Fruit fly (Drosophila melanogaster) whole organism, embryonic: ENCODE data around the gene Ciz1.

ENCODE experiments used
- B-H2 ChIP-seq: fragments of 200-800 bp; sonication (Bioruptor generic); optimal IDR thresholded peaks from 2 replicates; lab custom pipeline; 2018; ENCODE audit warnings: missing biosample characterization, mild to moderate bottlenecking, missing genetic modification characterization
- CG10565 ChIP-seq: fragments of 200-800 bp; sonication (Bioruptor generic); optimal IDR thresholded peaks from 3 replicates; lab custom pipeline; 2016; ENCODE audit warnings: missing biosample characterization, mild to moderate bottlenecking, missing genetic modification characterization
- CG10979 ChIP-seq: fragments of 200-800 bp; sonication (Bioruptor generic); optimal IDR thresholded peaks from 2 replicates; lab custom pipeline; 2018; ENCODE audit warnings: missing biosample characterization, mild to moderate bottlenecking, missing genetic modification characterization, moderate library complexity
- CG11456 ChIP-seq: fragments of 200-800 bp; sonication (Bioruptor generic); IDR thresholded peaks from 3 replicates; pipeline ENCODE4 v1.3.6; 2022; ENCODE audit warnings: missing biosample characterization, missing genetic modification characterization
- CG11695 ChIP-seq: fragments of 200-800 bp; sonication (Bioruptor generic); IDR thresholded peaks from 3 replicates; pipeline ENCODE4 v1.3.6; 2022; ENCODE audit warnings: missing biosample characterization, missing genetic modification characterization
- CG12942 ChIP-seq: fragments of 200-800 bp; sonication (Bioruptor generic); optimal IDR thresholded peaks from 3 replicates; lab custom pipeline; 2016; ENCODE audit warnings: missing biosample characterization, missing genetic modification characterization
- CG15696 ChIP-seq: fragments of 200-800 bp; sonication (Bioruptor generic); optimal IDR thresholded peaks from 2 replicates; lab custom pipeline; 2019; ENCODE audit warnings: missing biosample characterization, mild to moderate bottlenecking, missing genetic modification characterization, moderate library complexity
- CG1602 ChIP-seq: fragments of 200-800 bp; sonication (Bioruptor generic); optimal IDR thresholded peaks from 3 replicates; lab custom pipeline; 2016; ENCODE audit warnings: missing biosample characterization, missing genetic modification characterization
- CG17802 ChIP-seq: fragments of 200-800 bp; sonication (Bioruptor generic); optimal IDR thresholded peaks from 2 replicates; lab custom pipeline; 2018; ENCODE audit warnings: missing biosample characterization, mild to moderate bottlenecking, missing genetic modification characterization, moderate library complexity
- CG2712 ChIP-seq: fragments of 200-800 bp; optimal IDR thresholded peaks from 3 replicates; lab custom pipeline; 2019; ENCODE audit warnings: missing biosample characterization, mild to moderate bottlenecking, missing genetic modification characterization, moderate library complexity
- CG3995 ChIP-seq: fragments of 200-800 bp; sonication (Bioruptor generic); optimal IDR thresholded peaks from 3 replicates; lab custom pipeline; 2016; ENCODE audit warnings: missing biosample characterization, missing genetic modification characterization
- CG7745 ChIP-seq: fragments of 200-800 bp; sonication (Bioruptor generic); optimal IDR thresholded peaks from 2 replicates; lab custom pipeline; 2018; ENCODE audit warnings: missing biosample characterization, mild to moderate bottlenecking, missing genetic modification characterization, moderate library complexity
- CG8478 ChIP-seq: fragments of >200 bp; optimal IDR thresholded peaks from 2 replicates; lab custom pipeline; 2018
- CG9817 ChIP-seq: fragments of 200-800 bp; sonication (Bioruptor generic); optimal IDR thresholded peaks from 2 replicates; lab custom pipeline; 2018; ENCODE audit warnings: missing biosample characterization, mild to moderate bottlenecking, missing genetic modification characterization, moderate library complexity
- CoRest ChIP-seq: fragments of 200-800 bp; sonication (Bioruptor generic); optimal IDR thresholded peaks from 3 replicates; lab custom pipeline; 2018; ENCODE audit warnings: missing biosample characterization, mild to moderate bottlenecking, missing genetic modification characterization, moderate library complexity
- Dek ChIP-seq: fragments of 200-800 bp; sonication (Bioruptor generic); optimal IDR thresholded peaks from 3 replicates; lab custom pipeline; 2019; ENCODE audit warnings: missing biosample characterization, mild to moderate bottlenecking, missing genetic modification characterization, moderate library complexity
- Dll ChIP-seq: fragments of 200-800 bp; sonication (Bioruptor generic); IDR thresholded peaks from 4 replicates; pipeline ENCODE4 v1.3.6; 2022; ENCODE audit warnings: missing biosample characterization, missing genetic modification characterization; ENCODE audit not compliant: partially characterized antibody
- E2f2 ChIP-seq: fragments of 200-800 bp; sonication (Bioruptor generic); IDR thresholded peaks from 2 replicates; pipeline ENCODE4 v1.3.6; 2022; ENCODE audit warnings: missing biosample characterization, missing genetic modification characterization
- Gug ChIP-seq: fragments of 200-800 bp; sonication (Bioruptor generic); IDR thresholded peaks from 4 replicates; pipeline ENCODE4 v1.3.6; 2022; ENCODE audit warnings: missing biosample characterization, missing genetic modification characterization
- HLH54F ChIP-seq: fragments of 200-800 bp; sonication (Bioruptor generic); optimal IDR thresholded peaks from 3 replicates; lab custom pipeline; 2016; ENCODE audit warnings: missing biosample characterization, missing genetic modification characterization
- Hand ChIP-seq: fragments of 200-800 bp; sonication (Bioruptor generic); optimal IDR thresholded peaks from 2 replicates; lab custom pipeline; 2017; ENCODE audit warnings: mild to moderate bottlenecking, missing biosample characterization, missing genetic modification reagents, missing genetic modification characterization
- Hmr ChIP-seq: fragments of 200-800 bp; sonication (Bioruptor generic); optimal IDR thresholded peaks from 3 replicates; lab custom pipeline; 2017; ENCODE audit warnings: mild to moderate bottlenecking, missing biosample characterization, missing genetic modification reagents, missing genetic modification characterization
- Hr3 ChIP-seq: fragments of 200-800 bp; sonication (Bioruptor generic); optimal IDR thresholded peaks from 3 replicates; lab custom pipeline; 2016; ENCODE audit warnings: missing biosample characterization, missing genetic modification characterization
- Jarid2 ChIP-seq: fragments of 200-800 bp; sonication (Bioruptor generic); optimal IDR thresholded peaks from 3 replicates; lab custom pipeline; 2017; ENCODE audit warnings: mild to moderate bottlenecking, missing biosample characterization, missing genetic modification reagents, missing genetic modification characterization
- NC2α ChIP-seq: fragments of 200-800 bp; sonication (Bioruptor generic); optimal IDR thresholded peaks from 2 replicates; lab custom pipeline; 2016; ENCODE audit warnings: missing biosample characterization, missing genetic modification characterization
- Nf-YA ChIP-seq: fragments of 200-800 bp; sonication (Bioruptor generic); IDR thresholded peaks from 2 replicates; pipeline ENCODE4 v1.3.6; 2022; ENCODE audit warnings: missing biosample characterization, missing genetic modification characterization
- Pdp1 ChIP-seq, 2 experiments: fragments of 200-800 bp; sonication (Bioruptor generic); optimal IDR thresholded peaks; 3 replicates each; lab custom pipeline; 2016; ENCODE audit warnings: missing biosample characterization in 2 of 2, missing genetic modification characterization in 2 of 2, mild to moderate bottlenecking in 1 of 2, moderate library complexity in 1 of 2
- TFAM ChIP-seq: fragments of 200-800 bp; sonication (Bioruptor generic); optimal IDR thresholded peaks from 2 replicates; lab custom pipeline; 2017; ENCODE audit warnings: missing biosample characterization, missing genetic modification characterization, inconsistent platforms
- chif ChIP-seq, 2 experiments: fragments of 200-800 bp; sonication (Bioruptor generic); optimal IDR thresholded peaks; 3 replicates each; lab custom pipeline; 2016; ENCODE audit warnings: missing biosample characterization in 2 of 2, missing genetic modification characterization in 2 of 2
- crp ChIP-seq, 2 experiments: fragments of 200-800 bp; sonication (Bioruptor generic); optimal IDR thresholded peaks; 2 replicates in 1 of 2; 3 replicates in 1 of 2; lab custom pipeline; 2017; ENCODE audit warnings: missing biosample characterization in 2 of 2, missing genetic modification characterization in 2 of 2, mild to moderate bottlenecking in 1 of 2, moderate library complexity in 1 of 2
- dmrt99B ChIP-seq: fragments of 200-800 bp; sonication (Bioruptor generic); optimal IDR thresholded peaks from 2 replicates; lab custom pipeline; 2018; ENCODE audit warnings: missing biosample characterization, mild to moderate bottlenecking, missing genetic modification characterization, moderate library complexity
- ems ChIP-seq: fragments of 200-800 bp; sonication (Bioruptor generic); optimal IDR thresholded peaks from 3 replicates; lab custom pipeline; 2016; ENCODE audit warnings: missing biosample characterization, missing genetic modification characterization
- fd96Cb ChIP-seq: fragments of 200-800 bp; sonication (Bioruptor generic); optimal IDR thresholded peaks from 2 replicates; lab custom pipeline; 2018; ENCODE audit warnings: missing biosample characterization, mild to moderate bottlenecking, missing genetic modification characterization, moderate library complexity
- fu2 ChIP-seq: fragments of 200-800 bp; sonication (Bioruptor generic); optimal IDR thresholded peaks from 2 replicates; lab custom pipeline; 2016; ENCODE audit warnings: missing biosample characterization, missing genetic modification characterization
- grau ChIP-seq: fragments of 200-800 bp; optimal IDR thresholded peaks from 3 replicates; lab custom pipeline; 2019; ENCODE audit warnings: missing biosample characterization, mild to moderate bottlenecking, missing genetic modification characterization, moderate library complexity
- gro ChIP-seq: fragments of 200-800 bp; sonication (Bioruptor generic); optimal IDR thresholded peaks from 2 replicates; lab custom pipeline; 2016; ENCODE audit warnings: missing biosample characterization, missing genetic modification characterization
- jing ChIP-seq: fragments of 200-800 bp; sonication (Bioruptor generic); optimal IDR thresholded peaks from 2 replicates; lab custom pipeline; 2018; ENCODE audit warnings: missing biosample characterization, mild to moderate bottlenecking, missing genetic modification characterization
- lilli ChIP-seq: fragments of 200-800 bp; sonication (Bioruptor generic); optimal IDR thresholded peaks from 3 replicates; lab custom pipeline; 2016; ENCODE audit warnings: missing biosample characterization, missing genetic modification characterization
- lmd ChIP-seq: fragments of 200-800 bp; sonication (Bioruptor generic); IDR thresholded peaks from 2 replicates; pipeline ENCODE4 v1.3.6; 2022; ENCODE audit warnings: missing biosample characterization, missing genetic modification characterization
- mam ChIP-seq: fragments of 200-800 bp; sonication (Bioruptor generic); optimal IDR thresholded peaks from 3 replicates; lab custom pipeline; 2016; ENCODE audit warnings: missing biosample characterization, missing genetic modification characterization
- mld ChIP-seq: fragments of 200-800 bp; sonication (Bioruptor generic); IDR thresholded peaks from 3 replicates; pipeline ENCODE4 v1.3.6; 2022; ENCODE audit warnings: missing biosample characterization, missing genetic modification characterization; ENCODE audit not compliant: partially characterized antibody
- ranshi ChIP-seq: fragments of 200-800 bp; sonication (Bioruptor generic); IDR thresholded peaks from 2 replicates; pipeline ENCODE4 v1.3.6; 2022; ENCODE audit warnings: missing biosample characterization, missing genetic modification characterization
- rib ChIP-seq: fragments of 200-800 bp; sonication (Bioruptor generic); IDR thresholded peaks from 2 replicates; pipeline ENCODE4 v1.3.6; 2022; ENCODE audit warnings: missing biosample characterization, missing genetic modification characterization
- row ChIP-seq: fragments of 200-800 bp; sonication (Bioruptor generic); IDR thresholded peaks from 3 replicates; pipeline ENCODE4 v1.3.6; 2022; ENCODE audit warnings: missing biosample characterization, missing genetic modification characterization
- scrt ChIP-seq: fragments of 200-800 bp; sonication (Bioruptor generic); optimal IDR thresholded peaks from 2 replicates; lab custom pipeline; 2018; ENCODE audit warnings: missing biosample characterization, mild to moderate bottlenecking, missing genetic modification characterization, moderate library complexity
- sens ChIP-seq: fragments of 200-800 bp; sonication (Bioruptor generic); peaks from one replicate; lab custom pipeline; 2016; ENCODE audit warnings: missing biosample characterization, missing genetic modification characterization
- sqz ChIP-seq: fragments of 200-800 bp; sonication (Bioruptor generic); optimal IDR thresholded peaks from 3 replicates; lab custom pipeline; 2018; ENCODE audit warnings: missing biosample characterization, mild to moderate bottlenecking, missing genetic modification characterization
- stc ChIP-seq: fragments of 200-800 bp; sonication (Bioruptor generic); IDR thresholded peaks from 2 replicates; pipeline ENCODE4 v1.3.6; 2022; ENCODE audit warnings: missing biosample characterization, missing genetic modification characterization
- tgo ChIP-seq: fragments of 200-800 bp; sonication (Bioruptor generic); IDR thresholded peaks from 3 replicates; pipeline ENCODE4 v1.3.6; 2022; ENCODE audit warnings: missing biosample characterization, missing genetic modification characterization
- trem ChIP-seq: fragments of 200-800 bp; optimal IDR thresholded peaks from 3 replicates; lab custom pipeline; 2019; ENCODE audit warnings: missing biosample characterization, mild to moderate bottlenecking, missing genetic modification characterization, moderate library complexity
- unpg ChIP-seq: fragments of 200-800 bp; sonication (Bioruptor generic); optimal IDR thresholded peaks from 3 replicates; lab custom pipeline; 2018; ENCODE audit warnings: missing biosample characterization, mild to moderate bottlenecking, missing genetic modification characterization, moderate library complexity

Gene Ciz1

DNA sequence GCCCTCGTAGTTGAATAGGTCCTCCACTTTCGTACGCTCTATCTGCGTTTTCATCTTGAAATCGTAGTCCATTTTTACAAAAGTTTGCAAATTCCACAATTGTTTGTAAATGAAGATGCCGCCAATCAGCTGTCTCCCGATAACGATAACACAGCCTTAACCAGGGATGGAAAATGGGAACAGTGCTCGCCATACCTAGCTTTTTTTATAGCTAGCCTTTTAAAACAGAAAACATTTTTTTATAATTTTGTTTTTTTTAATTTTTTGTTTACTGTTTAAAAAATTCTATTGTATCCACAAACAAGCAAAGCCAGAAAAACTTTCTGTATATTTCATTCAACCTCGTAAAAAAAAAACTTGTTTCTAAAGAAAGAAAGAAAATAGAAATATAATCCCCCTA, 25.9 kb upstream of the Ciz1 start, which contains the start of gene Cdk8 (continued):
- TF ChIP-seq lilli (GFP tag; lab: Kevin White, UChicago) (peak; percentile 73), ems (GFP tag; lab: Kevin White, UChicago) (peak; percentile 3), sqz (GFP tag; lab: Kevin White, UChicago) (no peak), CG11695 (GFP tag; lab: Robert Waterston, UW) (0 out of 3 replicates have a peak, but pooled peaks have one; percentile 33), Hmr (GFP tag; lab: Kevin White, UChicago) (no peak), CG17802 (tag; lab: Kevin White, UChicago) (no peak), Dek (tag; lab: Kevin White, UChicago) (peak; percentile 24), Nf-YA (GFP tag; lab: Robert Waterston, UW) (no peak), Hand (GFP tag; lab: Kevin White, UChicago) (no peak), Jarid2 (GFP tag; lab: Kevin White, UChicago) (no peak), jing (GFP tag; lab: Kevin White, UChicago) (no peak), mam (GFP tag; lab: Kevin White, UChicago) (peak; percentile 31), Dll (GFP tag; lab: Robert Waterston, UW) (peak; percentile 43; the same call in 1 of the 4 replicates), unpg (GFP tag; lab: Kevin White, UChicago) (peak; percentile 38), CG15696 (tag; lab: Kevin White, UChicago) (peak; percentile 13), B-H2 (peak; percentile 35), Pdp1 (GFP tag; optimal IDR thresholded peaks at IDR 0.05; lab: Kevin White, UChicago) (peak; percentile 1 to 23), Gug (GFP tag; lab: Robert Waterston, UW) (no peak; the same call in 3 of the 4 replicates), CG9817 (tag; lab: Kevin White, UChicago) (peak; percentile 34), grau (peak; percentile 44), fu2 (GFP tag; lab: Kevin White, UChicago) (peak; percentile 3), CoRest (tag; lab: Kevin White, UChicago) (peak; percentile 40), CG7745 (tag; lab: Kevin White, UChicago) (no peak), lmd (GFP tag; lab: Robert Waterston, UW) (no peak; the same call in 1 of the 2 replicates), CG11456 (GFP tag; lab: Robert Waterston, UW) (no peak), tgo (GFP tag; lab: Robert Waterston, UW) (peak; percentile 22; the same call in 1 of the 3 replicates), NC2α (GFP tag; lab: Kevin White, UChicago) (no peak), rib (GFP tag; lab: Robert Waterston, UW) (0 out of 2 replicates have a peak, but pooled peaks have one; percentile 27), fd96Cb (tag; lab: Kevin White, UChicago) (peak; percentile 14), gro (GFP tag; lab: Kevin White, UChicago) (peak; percentile 39), sens (GFP tag; lab: Kevin White, UChicago) (peak; percentile 84), chif (GFP tag; optimal IDR thresholded peaks at IDR 0.05; lab: Kevin White, UChicago) (peak in 1 of 2 experiments; percentile 2), stc (GFP tag; lab: Robert Waterston, UW) (peak; percentile 18; the same call in 1 of the 2 replicates), CG2712 (peak; percentile 69), E2f2 (peak; percentile 70), CG10979 (tag; lab: Kevin White, UChicago) (peak; percentile 28), row (GFP tag; lab: Robert Waterston, UW) (peak; percentile 81), Hr3 (GFP tag; lab: Kevin White, UChicago) (peak; percentile 30)

DNA sequence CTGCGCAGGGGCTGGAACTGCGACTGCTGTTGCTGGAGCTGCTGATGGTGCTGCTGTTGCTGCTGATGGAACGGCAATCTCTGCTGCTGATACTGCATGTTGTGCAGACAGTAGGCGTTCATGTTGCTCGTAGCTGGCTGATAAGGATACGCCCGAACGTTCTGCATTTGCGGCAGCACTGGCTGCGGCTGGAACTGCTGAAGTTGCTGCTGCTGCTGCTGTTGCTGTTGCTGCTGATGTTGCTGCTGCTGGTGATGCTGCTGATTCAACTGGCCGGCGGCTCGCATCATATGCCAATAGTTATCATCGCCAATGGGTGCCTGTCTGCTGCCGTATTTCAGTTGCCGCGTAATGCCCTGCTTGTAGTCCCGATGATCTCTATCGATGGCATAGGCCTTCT, 23.7 kb upstream of the Ciz1 start:
- TF ChIP-seq mld (GFP tag; lab: Robert Waterston, UW) (0 out of 3 replicates have a peak, but pooled peaks have one; percentile 34), CG8478 (peak; percentile 44), CoRest (tag; lab: Kevin White, UChicago) (no peak), CG1602 (GFP tag; lab: Kevin White, UChicago) (no peak), CG3995 (GFP tag; lab: Kevin White, UChicago) (no peak), CG12942 (no peak), dmrt99B (tag; lab: Kevin White, UChicago) (no peak), HLH54F (no peak), TFAM (no peak), crp (GFP tag; optimal IDR thresholded peaks at IDR 0.05; lab: Kevin White, UChicago) (no peak), CG10565 (GFP tag; lab: Kevin White, UChicago) (no peak), scrt (GFP tag; lab: Kevin White, UChicago) (no peak), trem (no peak), ranshi (no peak)
